Worm (Caenorhabditis elegans) whole organism, early embryonic: ENCODE data around the gene ceh-28.

Source experiments
- B0310.2 ChIP-seq: sonication (generic microtip); optimal IDR thresholded peaks from 2 replicates; lab custom pipeline; 2016; ENCODE audit warnings: mild to moderate bottlenecking, missing genetic modification characterization, missing compliant biosample characterization
- F13C5.2 ChIP-seq: sonication (generic microtip); optimal IDR thresholded peaks from 2 replicates; lab custom pipeline; 2017; ENCODE audit warnings: mild to moderate bottlenecking, missing genetic modification characterization, inconsistent platforms, missing compliant biosample characterization
- aly-1 ChIP-seq: sonication (generic microtip); optimal IDR thresholded peaks from 2 replicates; lab custom pipeline; 2016; ENCODE audit warnings: missing genetic modification characterization, missing compliant biosample characterization
- ama-1 ChIP-seq: fragments of 150-350 bp; optimal IDR thresholded peaks from 2 replicates; lab custom pipeline; 2014
- ceh-13 ChIP-seq: fragments of 200-800 bp; sonication (Bioruptor generic); optimal IDR thresholded peaks from 2 replicates; lab custom pipeline; 2018; ENCODE audit warnings: mild to moderate bottlenecking, missing genetic modification characterization, missing compliant biosample characterization
- ceh-36 ChIP-seq: sonication (generic microtip); optimal IDR thresholded peaks from 2 replicates; lab custom pipeline; 2016; ENCODE audit warnings: missing genetic modification characterization, inconsistent platforms, missing compliant biosample characterization
- ets-7 ChIP-seq: sonication (generic microtip); optimal IDR thresholded peaks from 2 replicates; lab custom pipeline; 2016; ENCODE audit warnings: missing genotype, missing genetic modification characterization, missing compliant biosample characterization
- flt-1 ChIP-seq: fragments of 200-800 bp; sonication (Bioruptor generic); IDR thresholded peaks from 2 replicates; pipeline ENCODE4 v1.3.6; 2022; ENCODE audit warnings: missing genetic modification characterization, missing compliant biosample characterization
- hmbx-1 ChIP-seq: sonication (generic microtip); optimal IDR thresholded peaks from 2 replicates; lab custom pipeline; 2016; ENCODE audit warnings: mild to moderate bottlenecking, missing genetic modification characterization, missing compliant biosample characterization
- hmg-4 ChIP-seq: fragments of 200-800 bp; sonication (Bioruptor generic); optimal IDR thresholded peaks from 2 replicates; lab custom pipeline; 2018; ENCODE audit warnings: mild to moderate bottlenecking, missing genetic modification characterization, missing compliant biosample characterization
- hnd-1 ChIP-seq: sonication (generic microtip); optimal IDR thresholded peaks from 2 replicates; lab custom pipeline; 2016; ENCODE audit warnings: missing genetic modification characterization, missing compliant biosample characterization
- pes-1 ChIP-seq: fragments of 200-800 bp; sonication (Bioruptor generic); IDR thresholded peaks from 2 replicates; pipeline ENCODE4 v1.3.6; 2022; ENCODE audit warnings: missing genetic modification reagents, missing genetic modification characterization, missing compliant biosample characterization
- scrt-1 ChIP-seq: fragments of 200-800 bp; sonication (Bioruptor generic); IDR thresholded peaks from 2 replicates; pipeline ENCODE4 v1.3.6; 2022; ENCODE audit warnings: missing genetic modification characterization, missing compliant biosample characterization
- sea-1 ChIP-seq: fragments of 200-800 bp; sonication (Bioruptor generic); conservative IDR thresholded peaks from 2 replicates; pipeline ENCODE4 v1.3.6; 2022; ENCODE audit warnings: missing genetic modification characterization, missing compliant biosample characterization
- tbx-11 ChIP-seq: fragments of 200-800 bp; sonication (Bioruptor generic); IDR thresholded peaks from 2 replicates; pipeline ENCODE4 v1.3.6; 2022; ENCODE audit warnings: missing genetic modification characterization, missing compliant biosample characterization
- tbx-37 ChIP-seq: fragments of 200-800 bp; sonication (Bioruptor generic); conservative IDR thresholded peaks from 2 replicates; pipeline ENCODE4 v1.3.6; 2022; ENCODE audit warnings: missing genetic modification reagents, missing genetic modification characterization, missing compliant biosample characterization
- tra-4 ChIP-seq: sonication (generic microtip); optimal IDR thresholded peaks from 2 replicates; lab custom pipeline; 2017; ENCODE audit warnings: missing genetic modification characterization, missing compliant biosample characterization

Gene ceh-28

ce11 chrX:13048258-13048657 lies 26.2 kb upstream of the ceh-28 start, which contains the start of gene C53C7.3:
TSS of gene C53C7.3 (plus strand) at chrX:13048558.
- TF ChIP-seq ceh-36 (tag; lab: Kevin White, UChicago) (no peak), tra-4 (tag; lab: Kevin White, UChicago) (no peak), hmg-4 (no peak), ama-1 (no peak), aly-1 (tag; lab: Kevin White, UChicago) (no peak), flt-1 (no peak)

DNA sequence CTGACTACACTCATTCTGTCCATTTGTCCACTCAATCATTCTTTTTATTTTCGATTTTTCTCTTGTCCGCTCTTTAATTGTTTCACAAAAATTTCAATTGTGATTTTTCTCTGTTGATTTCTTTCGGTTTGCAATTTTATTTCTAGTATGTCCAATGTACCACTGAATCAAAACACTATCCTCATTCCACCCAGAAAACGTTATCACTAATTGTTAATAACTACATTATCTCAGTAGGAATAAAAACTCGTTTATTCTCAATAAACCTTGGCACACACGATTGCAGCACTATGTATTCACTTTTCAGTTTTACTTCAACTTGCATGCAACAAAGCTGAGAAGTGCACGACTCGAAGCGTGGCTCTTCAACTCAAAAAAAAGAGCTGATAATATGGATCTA lies 23.1 kb upstream of the ceh-28 start, which contains the start of gene K03A11.1:
Gene K03A11.1 (plus strand): TSS at position 301 of the 400 bp plus-strand sequence.
- TF ChIP-seq ceh-36 (tag; lab: Kevin White, UChicago) (no peak), B0310.2 (tag; lab: Kevin White, UChicago) (no peak), aly-1 (tag; lab: Kevin White, UChicago) (no peak), pes-1 (GFP tag; lab: Robert Waterston, UW) (no peak), ama-1 (no peak), hmbx-1 (tag; lab: Kevin White, UChicago) (no peak), hnd-1 (tag; lab: Kevin White, UChicago) (no peak), tbx-11 (GFP tag; lab: Robert Waterston, UW) (no peak), tra-4 (tag; lab: Kevin White, UChicago) (no peak), sea-1 (no peak), scrt-1 (GFP tag; lab: Robert Waterston, UW) (no peak), flt-1 (no peak), ceh-13 (no peak), tbx-37 (GFP tag; lab: Robert Waterston, UW) (no peak)

DNA sequence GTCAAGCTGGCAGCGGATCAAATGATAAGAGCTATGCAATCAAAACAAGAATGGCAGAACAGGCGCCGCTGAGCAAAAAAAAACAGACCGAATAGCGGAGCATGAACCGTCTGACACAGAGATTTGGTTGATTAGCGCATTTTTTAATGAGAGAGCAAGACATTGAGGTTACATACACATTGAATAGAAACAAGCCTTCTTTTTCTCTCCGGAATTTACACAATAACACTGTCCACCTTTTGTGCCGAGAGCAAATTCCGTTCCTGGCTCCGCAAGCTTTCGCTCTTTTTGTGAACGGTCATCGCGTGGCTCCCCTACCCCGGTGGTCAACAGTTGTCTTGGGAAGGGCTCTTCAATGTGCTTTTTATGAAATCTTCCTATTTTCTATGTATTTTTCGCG lies 18.9 kb upstream of the ceh-28 start, which contains the start of gene K03A11.6:
Gene K03A11.6 (plus strand): TSS at position 301 of the 400 bp plus-strand sequence.
- TF ChIP-seq ets-7 (tag; lab: Kevin White, UChicago) (no peak), hnd-1 (tag; lab: Kevin White, UChicago) (no peak), F13C5.2 (tag; lab: Kevin White, UChicago) (no peak), tbx-37 (GFP tag; lab: Robert Waterston, UW) (no peak), sea-1 (no peak), hmg-4 (no peak), scrt-1 (GFP tag; lab: Robert Waterston, UW) (no peak), ceh-36 (tag; lab: Kevin White, UChicago) (no peak), ceh-13 (no peak), hmbx-1 (tag; lab: Kevin White, UChicago) (no peak), aly-1 (tag; lab: Kevin White, UChicago) (no peak), B0310.2 (tag; lab: Kevin White, UChicago) (no peak), ama-1 (no peak), pes-1 (GFP tag; lab: Robert Waterston, UW) (no peak), flt-1 (no peak), tbx-11 (GFP tag; lab: Robert Waterston, UW) (no peak), tra-4 (tag; lab: Kevin White, UChicago) (no peak)

DNA sequence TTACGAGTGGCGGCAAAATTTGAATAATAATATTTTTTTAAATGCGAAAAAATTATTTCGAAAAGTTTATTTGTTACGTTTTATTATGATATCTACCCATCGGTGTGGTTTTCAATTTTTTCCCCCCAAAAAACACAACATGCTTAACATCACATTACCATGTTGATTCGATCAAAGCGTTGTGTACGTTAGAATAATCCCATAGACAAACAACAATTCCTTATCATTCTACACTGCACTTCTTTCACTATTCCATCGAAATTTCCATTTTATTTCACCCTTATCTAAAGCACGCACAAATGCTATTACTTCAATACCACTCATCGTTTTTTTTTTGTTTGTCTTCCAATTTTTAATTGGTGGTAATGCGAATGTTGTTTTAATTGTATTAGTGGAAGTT lies 14.5 kb upstream of the ceh-28 start:
- TF ChIP-seq tra-4 (tag; lab: Kevin White, UChicago) = no peak
- TF ChIP-seq pes-1 (GFP tag; lab: Robert Waterston, UW) = no peak
- no peak for TF ChIP-seq F13C5.2 (tag; lab: Kevin White, UChicago)
- TF ChIP-seq ets-7 (tag; lab: Kevin White, UChicago) = no peak
- TF ChIP-seq ceh-13 = no peak

DNA sequence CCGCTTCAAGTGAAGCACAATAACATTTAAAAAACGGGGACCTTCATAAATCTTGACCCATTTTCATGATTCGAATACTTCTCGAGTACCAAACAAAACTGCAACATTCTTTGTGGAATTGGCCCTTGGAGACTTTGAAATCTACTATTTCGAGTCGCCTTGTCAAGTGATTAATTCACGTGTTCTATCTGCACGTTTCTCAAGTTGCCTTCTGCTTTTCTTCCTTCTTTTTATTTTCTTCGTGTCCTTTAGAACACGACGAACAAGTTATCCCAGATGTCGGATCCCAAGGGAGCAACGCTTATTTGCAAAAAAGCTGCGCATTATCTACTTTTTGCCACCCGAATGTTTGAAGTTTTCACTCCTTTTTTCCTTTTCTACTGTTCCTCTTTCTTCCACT lies 13.1 kb upstream of the ceh-28 start:
- no peak for TF ChIP-seq tbx-11 (GFP tag; lab: Robert Waterston, UW)
- no peak for TF ChIP-seq aly-1 (tag; lab: Kevin White, UChicago)
- TF ChIP-seq hnd-1 (tag; lab: Kevin White, UChicago) = no peak
- TF ChIP-seq tbx-37 (GFP tag; lab: Robert Waterston, UW) = no peak
- TF ChIP-seq hmbx-1 (tag; lab: Kevin White, UChicago) = no peak
- no peak for TF ChIP-seq hmg-4

DNA sequence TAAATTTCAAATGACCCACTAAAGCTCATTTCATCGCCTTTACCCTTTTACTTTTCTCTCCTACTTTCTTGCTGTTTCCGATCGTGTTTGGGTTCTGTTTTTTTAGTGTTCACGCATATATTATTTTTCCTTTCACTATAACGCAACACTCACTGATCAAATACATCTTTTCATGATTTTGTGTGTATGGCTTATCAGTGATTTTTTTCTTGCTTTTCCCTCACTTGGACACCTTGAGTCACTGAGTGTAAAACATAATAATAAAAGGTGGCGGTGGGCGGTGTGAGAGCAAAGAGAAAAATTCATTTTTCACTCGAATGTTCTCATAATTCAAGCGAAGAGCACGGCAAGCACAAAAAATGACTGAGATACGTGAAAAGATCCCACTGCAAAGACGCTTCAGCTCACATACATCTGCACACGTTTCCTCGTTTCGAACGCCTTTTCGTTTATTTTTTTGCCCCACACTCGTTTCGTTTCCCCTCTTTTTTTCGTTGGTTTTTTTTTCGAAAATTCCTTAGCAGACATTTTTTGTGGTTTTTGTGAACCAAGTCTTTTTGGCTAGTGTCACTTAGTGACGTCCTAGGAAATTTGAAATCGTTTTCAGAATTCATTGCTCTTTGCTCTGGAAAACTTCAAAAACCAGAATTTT lies 11.4 kb upstream of the ceh-28 start, which contains the start of gene K03A11.5:
Gene K03A11.5 (plus strand): TSS at position 602 of the 652 bp plus-strand sequence.
- TF ChIP-seq tra-4 (tag; lab: Kevin White, UChicago) (no peak), hmbx-1 (tag; lab: Kevin White, UChicago) (no peak), tbx-11 (GFP tag; lab: Robert Waterston, UW) (no peak), tbx-37 (GFP tag; lab: Robert Waterston, UW) (no peak)

DNA sequence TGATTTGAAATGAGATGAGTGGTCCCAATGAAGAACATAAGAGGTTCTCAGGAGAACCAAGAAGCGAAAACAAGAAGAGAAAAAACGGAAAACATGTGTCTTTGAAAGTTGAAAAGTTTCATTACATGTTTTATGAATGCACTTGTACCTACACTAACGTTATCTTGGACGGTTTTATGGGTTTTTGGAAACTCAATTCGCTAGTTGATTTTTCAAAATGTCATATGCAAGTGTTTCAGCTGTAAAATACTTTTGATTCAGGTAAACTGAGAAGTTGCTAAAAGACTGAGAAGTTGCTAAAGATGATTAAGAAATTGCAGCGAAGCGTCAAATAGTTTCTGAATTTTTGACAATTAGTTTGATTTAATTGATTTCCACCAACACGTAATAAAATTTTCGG lies 3.4 kb upstream of the ceh-28 start, which contains the start of gene cpx-2:
Gene cpx-2 (minus strand): TSS at position 101 of the 400 bp plus-strand sequence.
- TF ChIP-seq pes-1 (GFP tag; lab: Robert Waterston, UW) = no peak
- no peak for TF ChIP-seq ama-1
- TF ChIP-seq B0310.2 (tag; lab: Kevin White, UChicago) = no peak
- no peak for TF ChIP-seq tbx-37 (GFP tag; lab: Robert Waterston, UW)
- TF ChIP-seq ceh-36 (tag; lab: Kevin White, UChicago) = no peak
- TF ChIP-seq sea-1 = no peak
- no peak for TF ChIP-seq aly-1 (tag; lab: Kevin White, UChicago)
- TF ChIP-seq flt-1 = no peak
- no peak for TF ChIP-seq tra-4 (tag; lab: Kevin White, UChicago)
- no peak for TF ChIP-seq hmbx-1 (tag; lab: Kevin White, UChicago)
- no peak for TF ChIP-seq tbx-11 (GFP tag; lab: Robert Waterston, UW)
- no peak for TF ChIP-seq ceh-13
- no peak for TF ChIP-seq hmg-4
- TF ChIP-seq F13C5.2 (tag; lab: Kevin White, UChicago) = no peak
- TF ChIP-seq hnd-1 (tag; lab: Kevin White, UChicago) = no peak
- TF ChIP-seq ets-7 (tag; lab: Kevin White, UChicago) = no peak
- TF ChIP-seq scrt-1 (GFP tag; lab: Robert Waterston, UW) = no peak
